Worm (Caenorhabditis elegans): ENCODE data around the gene Y65A5A.1.

The Y65A5A.1 gene

ce11 chrIV:16391470-16391869 lies 8.2 kb downstream of the Y65A5A.1 start:
- TF ChIP-seq ref-1 (GFP tag; conservative IDR thresholded peaks at IDR 0.05): no peak
- no peak for TF ChIP-seq ztf-29 (GFP tag; IDR thresholded peaks at IDR 0.05)
- no peak for TF ChIP-seq klf-2 (GFP tag; conservative IDR thresholded peaks at IDR 0.05)
- no peak for TF ChIP-seq ztf-23 (GFP tag; IDR thresholded peaks at IDR 0.05)
- no peak for TF ChIP-seq T22C8.4 (GFP tag; IDR thresholded peaks at IDR 0.05)
- TF ChIP-seq tab-1 (GFP tag; IDR thresholded peaks at IDR 0.05): no peak
- no peak for TF ChIP-seq med-1 (GFP tag; optimal IDR thresholded peaks at IDR 0.05; ENCODE audit: insufficient read depth)
- no peak for TF ChIP-seq flt-1 (GFP tag; IDR thresholded peaks at IDR 0.05)
- no peak for TF ChIP-seq cog-1 (tag; optimal IDR thresholded peaks at IDR 0.05)

ce11 chrIV:16388856-16389461 lies 10.7 kb downstream of the Y65A5A.1 start:
- no peak for TF ChIP-seq T22C8.4 (GFP tag; IDR thresholded peaks at IDR 0.05)
- TF ChIP-seq klf-2 (GFP tag; conservative IDR thresholded peaks at IDR 0.05): 0 out of 2 replicates have a peak, but pooled peaks have one; percentile 27
- peak; percentile 59; the same call in 1 of the 2 replicates for TF ChIP-seq ztf-23 (GFP tag; IDR thresholded peaks at IDR 0.05)
- no peak for TF ChIP-seq ztf-29 (GFP tag; IDR thresholded peaks at IDR 0.05)
- TF ChIP-seq tab-1 (GFP tag; IDR thresholded peaks at IDR 0.05): 0 out of 2 replicates have a peak, but pooled peaks have one; percentile 36
- no peak for TF ChIP-seq med-1 (GFP tag; optimal IDR thresholded peaks at IDR 0.05; ENCODE audit: insufficient read depth)
- TF ChIP-seq flt-1 (GFP tag; IDR thresholded peaks at IDR 0.05): peak; percentile 77
- no peak; the same call in 1 of the 2 replicates for TF ChIP-seq ref-1 (GFP tag; conservative IDR thresholded peaks at IDR 0.05)
- no peak for TF ChIP-seq cog-1 (tag; optimal IDR thresholded peaks at IDR 0.05)

- TF ChIP-seq ztf-23 (GFP tag; IDR thresholded peaks at IDR 0.05): peak; percentile 83
- no peak for TF ChIP-seq med-1 (GFP tag; optimal IDR thresholded peaks at IDR 0.05; ENCODE audit: insufficient read depth)
- peak; percentile 69; the same call in 1 of the 2 replicates for TF ChIP-seq ref-1 (GFP tag; conservative IDR thresholded peaks at IDR 0.05)
- TF ChIP-seq klf-2 (GFP tag; conservative IDR thresholded peaks at IDR 0.05): 0 out of 2 replicates have a peak, but pooled peaks have one; percentile 46
- peak; percentile 71 for TF ChIP-seq T22C8.4 (GFP tag; IDR thresholded peaks at IDR 0.05)
- 0 out of 2 replicates have a peak, but pooled peaks have one; percentile 22 for TF ChIP-seq ztf-29 (GFP tag; IDR thresholded peaks at IDR 0.05)
- no peak for TF ChIP-seq cog-1 (tag; optimal IDR thresholded peaks at IDR 0.05)
- TF ChIP-seq tab-1 (GFP tag; IDR thresholded peaks at IDR 0.05): peak; percentile 77
- TF ChIP-seq flt-1 (GFP tag; IDR thresholded peaks at IDR 0.05): peak; percentile 71; the same call in 1 of the 2 replicates
Observed at ce11 chrIV:16388136-16388635, 11.4 kb downstream of the Y65A5A.1 start.

- TF ChIP-seq klf-2 (GFP tag; conservative IDR thresholded peaks at IDR 0.05) (no peak), ref-1 (GFP tag; conservative IDR thresholded peaks at IDR 0.05) (no peak), med-1 (GFP tag; optimal IDR thresholded peaks at IDR 0.05; ENCODE audit: insufficient read depth) (no peak)
Observed at ce11 chrIV:16384665-16385064, 15.0 kb downstream of the Y65A5A.1 start.

ce11 chrIV:16381933-16382591 lies 17.6 kb downstream of the Y65A5A.1 start, which contains the start of gene Y7A9D.1:
TSS of gene Y7A9D.1 (minus strand) at chrIV:16382215.
- peak; percentile 78 for TF ChIP-seq cog-1 (tag; optimal IDR thresholded peaks at IDR 0.05)
- peak; percentile 80 for TF ChIP-seq T22C8.4 (GFP tag; IDR thresholded peaks at IDR 0.05)
- TF ChIP-seq klf-2 (GFP tag; conservative IDR thresholded peaks at IDR 0.05): 0 out of 2 replicates have a peak, but pooled peaks have one; percentile 52
- peak; percentile 77 for TF ChIP-seq ztf-29 (GFP tag; IDR thresholded peaks at IDR 0.05)
- peak; percentile 90 for TF ChIP-seq flt-1 (GFP tag; IDR thresholded peaks at IDR 0.05)
- TF ChIP-seq ztf-23 (GFP tag; IDR thresholded peaks at IDR 0.05): peak; percentile 87
- TF ChIP-seq tab-1 (GFP tag; IDR thresholded peaks at IDR 0.05): peak; percentile 83
- TF ChIP-seq ref-1 (GFP tag; conservative IDR thresholded peaks at IDR 0.05): peak; percentile 68
- no peak for TF ChIP-seq med-1 (GFP tag; optimal IDR thresholded peaks at IDR 0.05; ENCODE audit: insufficient read depth)

ce11 chrIV:16380937-16381336 lies 18.7 kb downstream of the Y65A5A.1 start:
- TF ChIP-seq flt-1 (GFP tag; IDR thresholded peaks at IDR 0.05) (0 out of 2 replicates have a peak, but pooled peaks have one; percentile 57), med-1 (GFP tag; optimal IDR thresholded peaks at IDR 0.05; ENCODE audit: insufficient read depth) (no peak), ztf-29 (GFP tag; IDR thresholded peaks at IDR 0.05) (no peak)

- TF ChIP-seq ztf-23 (GFP tag; IDR thresholded peaks at IDR 0.05) (no peak), med-1 (GFP tag; optimal IDR thresholded peaks at IDR 0.05; ENCODE audit: insufficient read depth) (no peak), cog-1 (tag; optimal IDR thresholded peaks at IDR 0.05) (no peak), T22C8.4 (GFP tag; IDR thresholded peaks at IDR 0.05) (no peak), ref-1 (GFP tag; conservative IDR thresholded peaks at IDR 0.05) (no peak), flt-1 (GFP tag; IDR thresholded peaks at IDR 0.05) (no peak), klf-2 (GFP tag; conservative IDR thresholded peaks at IDR 0.05) (no peak), ztf-29 (GFP tag; IDR thresholded peaks at IDR 0.05) (no peak), tab-1 (GFP tag; IDR thresholded peaks at IDR 0.05) (no peak)
Observed at ce11 chrIV:16380278-16380677, 19.3 kb downstream of the Y65A5A.1 start.

ce11 chrIV:16377942-16378341 lies 21.7 kb downstream of the Y65A5A.1 start:
- no peak for TF ChIP-seq ztf-23 (GFP tag; IDR thresholded peaks at IDR 0.05)
- no peak for TF ChIP-seq klf-2 (GFP tag; conservative IDR thresholded peaks at IDR 0.05)
- TF ChIP-seq flt-1 (GFP tag; IDR thresholded peaks at IDR 0.05): no peak
- TF ChIP-seq med-1 (GFP tag; optimal IDR thresholded peaks at IDR 0.05; ENCODE audit: insufficient read depth): no peak
- TF ChIP-seq T22C8.4 (GFP tag; IDR thresholded peaks at IDR 0.05): no peak
- no peak for TF ChIP-seq ref-1 (GFP tag; conservative IDR thresholded peaks at IDR 0.05)
- TF ChIP-seq ztf-29 (GFP tag; IDR thresholded peaks at IDR 0.05): no peak

ce11 chrIV:16370592-16370991 lies 29.0 kb downstream of the Y65A5A.1 start:
- TF ChIP-seq flt-1 (GFP tag; IDR thresholded peaks at IDR 0.05) (no peak), klf-2 (GFP tag; conservative IDR thresholded peaks at IDR 0.05) (no peak), ztf-23 (GFP tag; IDR thresholded peaks at IDR 0.05) (no peak), med-1 (GFP tag; optimal IDR thresholded peaks at IDR 0.05; ENCODE audit: insufficient read depth) (no peak), ref-1 (GFP tag; conservative IDR thresholded peaks at IDR 0.05) (no peak), cog-1 (tag; optimal IDR thresholded peaks at IDR 0.05) (no peak), tab-1 (GFP tag; IDR thresholded peaks at IDR 0.05) (no peak), T22C8.4 (GFP tag; IDR thresholded peaks at IDR 0.05) (no peak), ztf-29 (GFP tag; IDR thresholded peaks at IDR 0.05) (no peak)
